Fruit fly (Drosophila melanogaster): ENCODE data around the gene IFT46.
A peak's percentile ranks its signal among the peaks of the same experiment; 100 is the strongest.

IFT46 gene

dm6 chr2L:18571724-18572427, 44.0 kb downstream of the IFT46 start (continued):
- TF ChIP-seq CG17328 (GFP tag; IDR thresholded peaks at IDR 0.05) (peak; percentile 26; the same call in 1 of the 2 replicates), CG18764 (GFP tag; optimal IDR thresholded peaks at IDR 0.05) (no peak), CG11695 (GFP tag; IDR thresholded peaks at IDR 0.05) (peak; percentile 44; the same call in 1 of the 3 replicates), jumu (GFP tag; optimal IDR thresholded peaks at IDR 0.05) (no peak), z (GFP tag; IDR thresholded peaks at IDR 0.05) (peak; percentile 80), Hand (GFP tag; optimal IDR thresholded peaks at IDR 0.05) (no peak), Myb (GFP tag; optimal IDR thresholded peaks at IDR 0.05) (no peak), prd (optimal IDR thresholded peaks at IDR 0.05) (no peak), prd (GFP tag; IDR thresholded peaks at IDR 0.05) (no peak), Atf3 (GFP tag; optimal IDR thresholded peaks at IDR 0.05) (no peak), ewg (GFP tag; optimal IDR thresholded peaks at IDR 0.05) (no peak), lilli (GFP tag; optimal IDR thresholded peaks at IDR 0.05) (no peak), D19A (tag; optimal IDR thresholded peaks at IDR 0.05) (peak; percentile 8), CG15269 (tag; optimal IDR thresholded peaks at IDR 0.05) (peak; percentile 3), CG4707 (GFP tag; optimal IDR thresholded peaks at IDR 0.05) (no peak), NK7.1 (GFP tag; optimal IDR thresholded peaks at IDR 0.05) (no peak), CG17568 (GFP tag; optimal IDR thresholded peaks at IDR 0.05) (no peak), Atf6 (GFP tag; IDR thresholded peaks at IDR 0.05) (0 out of 2 replicates have a peak, but pooled peaks have one; percentile 36), Dref (GFP tag; IDR thresholded peaks at IDR 0.05) (no peak), CG8478 (optimal IDR thresholded peaks at IDR 0.05) (no peak), CG4424 (GFP tag; optimal IDR thresholded peaks at IDR 0.05) (no peak), CG10274 (GFP tag; optimal IDR thresholded peaks at IDR 0.05) (no peak), HLHmδ (GFP tag; optimal IDR thresholded peaks at IDR 0.05) (peak; percentile 47), CG12391 (tag; optimal IDR thresholded peaks at IDR 0.05) (no peak), hth (optimal IDR thresholded peaks at IDR 0.05) (no peak), Pdp1 (GFP tag; optimal IDR thresholded peaks at IDR 0.05) (no peak), insv (GFP tag; optimal IDR thresholded peaks at IDR 0.05) (no peak), Poxn (GFP tag; IDR thresholded peaks at IDR 0.05) (no peak), D (optimal IDR thresholded peaks at IDR 0.05) (no peak), D (GFP tag; optimal IDR thresholded peaks at IDR 0.05) (no peak), CTCF (GFP tag; optimal IDR thresholded peaks at IDR 0.05) (no peak), CG9797 (GFP tag; optimal IDR thresholded peaks at IDR 0.05) (no peak), CG13775 (GFP tag; optimal IDR thresholded peaks at IDR 0.05) (no peak), knrl (GFP tag; IDR thresholded peaks at IDR 0.05; ENCODE audit: partially characterized antibody) (peak; percentile 45; the same call in 2 of the 3 replicates), Ravus (GFP tag; IDR thresholded peaks at IDR 0.05) (no peak), CG10979 (tag; optimal IDR thresholded peaks at IDR 0.05) (no peak), YL-1 (GFP tag; optimal IDR thresholded peaks at IDR 0.05) (no peak), gce (GFP tag; IDR thresholded peaks at IDR 0.05) (no peak), Rx (GFP tag; IDR thresholded peaks at IDR 0.05) (no peak), HLH3B (GFP tag; IDR thresholded peaks at IDR 0.05) (no peak; the same call in 1 of the 2 replicates), Fer2 (tag; optimal IDR thresholded peaks at IDR 0.05) (no peak), Lim3 (GFP tag; IDR thresholded peaks at IDR 0.05) (no peak), CG2199 (GFP tag; IDR thresholded peaks at IDR 0.05) (peak; percentile 83), trh (GFP tag; optimal IDR thresholded peaks at IDR 0.05) (no peak), sob (GFP tag; IDR thresholded peaks at IDR 0.05) (0 out of 2 replicates have a peak, but pooled peaks have one; percentile 35), Mad (GFP tag; optimal IDR thresholded peaks at IDR 0.05) (no peak), Nf-YC (tag; optimal IDR thresholded peaks at IDR 0.05) (no peak), CG10462 (GFP tag; optimal IDR thresholded peaks at IDR 0.05) (no peak), CG3065 (GFP tag; optimal IDR thresholded peaks at IDR 0.05) (no peak), row (GFP tag; IDR thresholded peaks at IDR 0.05) (peak; percentile 59; the same call in 1 of the 3 replicates), ase (GFP tag; IDR thresholded peaks at IDR 0.05) (no peak), CG8388 (GFP tag; optimal IDR thresholded peaks at IDR 0.05) (no peak)
